Worm (Caenorhabditis elegans) whole organism, dauer: ENCODE data around the gene ZK856.14.

Source experiments
- unc-62 ChIP-seq: sonication (generic microtip); optimal IDR thresholded peaks from 2 replicates; lab custom pipeline; 2017; ENCODE audit warnings: missing biosample characterization, missing genetic modification reagents, missing genetic modification characterization

The ZK856.14 gene

ce11 chrV:10265019-10265418 lies 48.2 kb downstream of the ZK856.14 start:
- no peak for TF ChIP-seq unc-62 (GFP tag; lab: Kevin White, UChicago)

- TF ChIP-seq unc-62 (GFP tag; lab: Kevin White, UChicago): no peak
Observed at ce11 chrV:10266050-10266449, 49.2 kb downstream of the ZK856.14 start.
